Worm (Caenorhabditis elegans): Measurements from ENCODE around the gene fbxa-174.

The fbxa-174 gene

ce11 chrV:17540295-17540694 lies 18.0 kb downstream of the fbxa-174 start, which contains the start of gene srz-25:
Gene srz-25 (plus strand): TSS chrV:17540595.
- TF ChIP-seq nhr-20 (tag; optimal IDR thresholded peaks at IDR 0.05) (no peak), ceh-90 (tag; optimal IDR thresholded peaks at IDR 0.05) (no peak), C16A3.4 (tag; optimal IDR thresholded peaks at IDR 0.05) (no peak), snpc-4 (tag; optimal IDR thresholded peaks at IDR 0.05) (no peak), lsy-2 (tag; optimal IDR thresholded peaks at IDR 0.05) (no peak), mdl-1 (tag; optimal IDR thresholded peaks at IDR 0.05) (no peak)

DNA sequence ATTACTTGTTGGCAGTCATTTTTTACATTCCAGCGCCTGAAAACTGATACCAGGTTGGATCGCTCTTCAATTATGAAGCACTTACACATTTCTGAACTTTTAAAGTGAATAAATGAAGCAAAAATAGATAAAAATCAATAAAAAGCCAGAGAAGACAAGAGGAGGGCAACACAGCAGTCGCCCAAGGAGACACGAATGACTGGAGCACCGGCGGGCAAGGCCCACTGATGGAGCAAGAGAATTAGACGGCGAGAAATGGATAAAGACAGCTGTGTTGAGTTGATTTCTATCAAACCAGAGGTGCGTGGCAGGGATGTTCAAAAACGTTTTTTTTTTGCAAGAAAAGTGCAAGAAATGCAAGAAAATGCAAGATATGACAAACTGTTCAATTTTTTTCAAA lies 19.0 kb downstream of the fbxa-174 start:
- TF ChIP-seq ceh-63 (GFP tag; optimal IDR thresholded peaks at IDR 0.05) (no peak), sox-4 (tag; optimal IDR thresholded peaks at IDR 0.05) (no peak), unc-86 (tag; optimal IDR thresholded peaks at IDR 0.05) (no peak), ama-1 (optimal IDR thresholded peaks at IDR 0.05) (no peak), elt-2 (tag; optimal IDR thresholded peaks at IDR 0.05) (no peak), dsc-1 (tag; optimal IDR thresholded peaks at IDR 0.05) (peak; percentile 2)

DNA sequence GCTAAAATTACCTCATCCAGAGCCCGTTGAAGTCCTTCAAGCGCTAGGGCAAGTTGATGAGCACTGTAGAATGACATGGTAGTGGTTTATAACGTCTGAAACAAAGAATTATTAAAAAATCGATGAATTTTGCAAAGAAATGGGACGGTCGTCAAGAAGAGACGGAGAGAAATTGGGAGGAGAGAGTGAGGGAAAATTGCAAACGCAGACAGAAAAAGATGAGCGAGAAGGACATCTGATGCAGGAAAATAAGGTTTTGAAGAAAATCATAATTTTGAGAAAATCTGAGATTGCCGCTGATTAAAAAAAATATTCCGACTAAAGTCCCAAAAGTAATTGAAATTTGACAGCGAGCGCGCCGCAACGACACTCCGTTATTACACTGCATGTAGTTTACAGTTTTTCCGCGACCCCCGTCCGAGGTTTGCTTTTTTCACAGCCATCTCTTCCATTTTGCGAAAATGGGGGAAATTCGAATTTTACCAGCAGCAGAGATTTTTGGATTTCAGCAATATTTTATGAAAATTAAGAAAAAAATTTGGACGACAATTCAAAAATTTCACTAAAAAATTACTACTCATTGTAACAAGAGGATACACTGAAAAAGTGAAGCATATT lies 19.9 kb downstream of the fbxa-174 start, which contains the start of gene C18D4.6:
TSS of gene C18D4.6 (minus strand) at position 97 of the 618 bp plus-strand sequence.
- TF ChIP-seq rnt-1 (tag; optimal IDR thresholded peaks at IDR 0.05) (peak; percentile 11), dpl-1 (GFP tag; optimal IDR thresholded peaks at IDR 0.05) (peak; percentile 32 to 76 (median 54)), lsy-2 (tag; optimal IDR thresholded peaks at IDR 0.05) (peak in 1 of 2 experiments; percentile 27), lin-15B (tag; optimal IDR thresholded peaks at IDR 0.05) (peak; percentile 23), efl-1 (optimal IDR thresholded peaks at IDR 0.05) (peak; percentile 46 to 74), efl-1 (GFP tag; optimal IDR thresholded peaks at IDR 0.05 in 1 of 2) (peak; percentile 70 to 96), tbx-2 (tag; optimal IDR thresholded peaks at IDR 0.05) (peak; percentile 17), nhr-20 (tag; optimal IDR thresholded peaks at IDR 0.05) (no peak), lin-35 (GFP tag; optimal IDR thresholded peaks at IDR 0.05) (peak; percentile 41 to 88), snu-23 (GFP tag; optimal IDR thresholded peaks at IDR 0.05) (peak; percentile 13), unc-62 (GFP tag; optimal IDR thresholded peaks at IDR 0.05) (no peak)

DNA sequence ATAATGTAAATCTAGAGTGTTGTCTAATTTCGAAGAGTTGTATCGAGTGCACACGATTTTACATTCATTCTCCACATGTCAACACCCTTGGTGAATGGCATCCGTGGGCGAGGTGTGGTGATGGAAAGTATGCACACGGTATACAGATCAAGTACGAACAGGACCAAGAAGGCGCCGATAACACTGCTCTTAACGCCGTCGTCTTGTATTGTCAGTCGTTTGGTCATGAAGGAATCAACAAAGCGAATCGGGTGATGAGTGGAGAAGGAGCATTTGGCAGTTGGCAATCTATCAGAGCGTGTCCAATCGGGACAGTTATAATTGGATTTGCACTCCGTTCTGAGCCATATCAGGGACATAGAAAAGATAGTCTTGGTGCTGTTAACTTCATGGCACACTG lies 25.1 kb downstream of the fbxa-174 start:
- TF ChIP-seq fkh-4 (tag; optimal IDR thresholded peaks at IDR 0.05; ENCODE audit: borderline replicate concordance) (no peak), isw-1 (GFP tag; IDR thresholded peaks at IDR 0.05) (no peak), fos-1 (tag; optimal IDR thresholded peaks at IDR 0.05) (no peak), nhr-47 (tag; optimal IDR thresholded peaks at IDR 0.05) (no peak), ceh-88 (GFP tag; IDR thresholded peaks at IDR 0.05) (no peak), skn-1 (tag; optimal IDR thresholded peaks at IDR 0.05) (no peak), fkh-10 (GFP tag; optimal IDR thresholded peaks at IDR 0.05) (no peak), nhr-77 (tag; optimal IDR thresholded peaks at IDR 0.05) (no peak), dsc-1 (tag; optimal IDR thresholded peaks at IDR 0.05) (no peak), ceh-82 (tag; optimal IDR thresholded peaks at IDR 0.05) (no peak), zag-1 (tag; optimal IDR thresholded peaks at IDR 0.05) (no peak), C34B4.2 (tag; optimal IDR thresholded peaks at IDR 0.05) (no peak), egl-27 (tag; optimal IDR thresholded peaks at IDR 0.05) (no peak), elt-3 (tag; optimal IDR thresholded peaks at IDR 0.05) (no peak), snpc-4 (tag; optimal IDR thresholded peaks at IDR 0.05) (no peak), vab-15 (tag; optimal IDR thresholded peaks at IDR 0.05) (no peak), ama-1 (optimal IDR thresholded peaks at IDR 0.05) (no peak), unc-98 (GFP tag; IDR thresholded peaks at IDR 0.05) (no peak), ztf-4 (tag; optimal IDR thresholded peaks at IDR 0.05) (no peak)
